Fruit fly (Drosophila melanogaster): Measurements from ENCODE around the gene Prosbeta4.

The Prosbeta4 gene

DNA sequence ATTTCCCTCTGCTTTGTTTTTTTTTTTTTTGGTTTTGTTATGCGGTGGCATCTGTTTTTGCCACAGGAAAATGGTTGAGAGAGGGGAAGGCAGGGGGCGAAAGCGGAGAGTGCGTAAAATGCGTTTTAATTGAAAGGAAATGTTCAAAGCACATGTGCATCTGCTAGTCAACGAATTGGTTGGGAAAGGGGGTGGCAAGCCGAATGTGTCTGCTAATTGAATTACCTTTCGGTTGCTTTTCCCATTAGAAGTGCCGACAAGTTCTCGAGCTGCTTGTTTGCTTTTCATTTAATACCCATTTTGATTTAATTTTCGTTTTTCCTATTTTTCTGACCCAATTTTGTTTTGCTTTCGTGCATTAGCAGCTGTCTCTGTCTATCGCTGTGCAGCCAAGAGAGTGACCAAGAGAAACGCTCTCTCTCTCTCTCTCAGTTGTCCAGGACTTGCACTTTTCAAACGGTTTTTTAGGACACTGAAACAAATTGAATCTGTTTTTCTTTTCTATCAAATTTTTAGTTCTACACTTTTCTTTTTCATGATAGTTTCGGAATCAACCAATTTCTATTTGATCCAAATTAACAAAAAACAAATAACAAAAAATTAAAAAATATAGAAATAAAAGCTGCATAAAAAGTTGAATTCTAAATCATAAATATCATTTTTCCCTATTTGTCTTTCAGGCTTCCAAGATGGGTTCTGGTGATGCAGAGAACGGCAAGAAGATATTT is 13.3 kb downstream of the Prosbeta4 start:
- TF ChIP-seq CG17806 (tag; optimal IDR thresholded peaks at IDR 0.05) (no peak), CG13204 (GFP tag; optimal IDR thresholded peaks at IDR 0.05) (no peak), rn (GFP tag; IDR thresholded peaks at IDR 0.05) (0 out of 2 replicates have a peak, but pooled peaks have one; percentile 4), CG32121 (GFP tag; IDR thresholded peaks at IDR 0.05) (peak; percentile 54), Pif1A (GFP tag; optimal IDR thresholded peaks at IDR 0.05) (no peak), CG14655 (GFP tag; optimal IDR thresholded peaks at IDR 0.05) (peak; percentile 46), CG4496 (GFP tag; IDR thresholded peaks at IDR 0.05) (0 out of 3 replicates have a peak, but pooled peaks have one; percentile 43), CG8301 (tag; optimal IDR thresholded peaks at IDR 0.05) (peak; percentile 40), CG8159 (tag; optimal IDR thresholded peaks at IDR 0.05) (no peak), CG15710 (tag; optimal IDR thresholded peaks at IDR 0.05) (no peak), gl (tag; optimal IDR thresholded peaks at IDR 0.05) (no peak), Ets98B (GFP tag; IDR thresholded peaks at IDR 0.05) (peak; percentile 37; the same call in 1 of the 2 replicates)

DNA sequence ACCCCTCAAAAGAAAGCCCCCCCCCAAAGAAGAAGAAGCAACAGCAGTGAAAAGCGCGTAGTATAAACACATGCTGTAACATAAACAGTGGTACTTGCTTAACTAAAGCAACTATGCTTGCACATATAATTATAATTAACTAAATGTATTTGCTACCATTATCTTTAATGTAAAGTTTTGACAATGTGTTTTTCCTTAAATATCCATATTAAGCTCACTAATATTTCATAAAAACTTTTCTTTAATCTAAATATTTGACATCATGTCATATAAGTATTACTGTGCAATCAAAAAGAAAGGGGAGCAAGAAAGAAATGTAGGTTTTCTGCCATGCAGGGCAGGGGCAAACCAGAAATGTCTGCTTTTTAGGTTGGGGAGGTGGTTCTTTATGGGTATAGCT is 15.2 kb downstream of the Prosbeta4 start:
- TF ChIP-seq D1 (tag; optimal IDR thresholded peaks at IDR 0.05) = no peak
- peak; percentile 63 for TF ChIP-seq CG32121 (GFP tag; IDR thresholded peaks at IDR 0.05)

DNA sequence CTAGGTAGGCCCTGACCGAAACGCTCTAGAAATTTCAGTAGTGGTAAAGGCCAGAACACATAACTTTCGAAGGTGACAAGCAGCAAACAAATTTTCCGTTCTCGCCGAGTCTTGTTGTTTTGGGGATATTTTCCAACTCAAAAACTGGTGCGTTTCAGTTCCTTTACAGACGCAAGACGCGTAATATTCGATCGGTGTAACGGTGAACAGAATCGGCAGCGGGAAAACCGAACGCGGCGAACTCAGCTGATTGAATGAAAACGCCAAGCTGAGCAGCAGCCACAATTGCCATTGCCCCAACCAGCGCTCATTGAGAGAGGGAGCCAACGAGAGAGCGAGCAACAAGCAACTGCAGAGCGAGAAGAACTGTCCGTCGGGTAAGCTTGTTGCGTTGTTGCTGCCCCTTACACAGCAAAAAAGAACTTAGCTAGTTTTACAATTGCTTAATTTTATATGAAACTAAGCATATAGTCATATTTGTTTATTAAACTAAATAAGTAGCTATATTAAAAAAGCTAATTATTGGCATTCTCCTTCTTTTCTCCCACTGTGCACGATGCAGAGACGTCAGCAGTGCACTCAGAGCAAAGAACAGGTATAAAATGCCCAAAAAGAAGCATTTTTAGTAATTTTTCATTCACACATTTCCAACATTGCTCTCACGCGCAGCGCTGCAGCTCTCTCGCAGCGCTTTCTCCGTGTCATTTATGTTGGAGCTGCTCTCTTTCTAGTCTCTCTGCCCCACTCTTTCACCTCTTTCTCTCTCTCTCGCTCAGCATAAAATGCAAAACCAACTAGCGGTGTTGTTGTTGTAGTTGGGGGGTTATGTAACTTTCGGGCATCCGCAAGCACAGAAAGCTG is 15.9 kb downstream of the Prosbeta4 start, which contains the start of the genes Cyt-c-d and CG31808:
Cyt-c-d (plus strand) TSS at position 51 of the 861 bp plus-strand sequence.
CG31808 (minus strand) TSS at position 355 of the 861 bp plus-strand sequence.
- peak; percentile 99 for TF ChIP-seq CG32121 (GFP tag; IDR thresholded peaks at IDR 0.05)
- peak; percentile 94 for TF ChIP-seq CG8159 (tag; optimal IDR thresholded peaks at IDR 0.05)
- TF ChIP-seq CG17806 (tag; optimal IDR thresholded peaks at IDR 0.05) = peak; percentile 95
- TF ChIP-seq CG8301 (tag; optimal IDR thresholded peaks at IDR 0.05) = peak; percentile 99
- peak; percentile 99 for TF ChIP-seq CG14655 (GFP tag; optimal IDR thresholded peaks at IDR 0.05)
- TF ChIP-seq Pif1B (GFP tag; optimal IDR thresholded peaks at IDR 0.05) = peak; percentile 98
- peak; percentile 95 for TF ChIP-seq CG10348 (GFP tag; IDR thresholded peaks at IDR 0.05)
- peak; percentile 97 for TF ChIP-seq rn (GFP tag; IDR thresholded peaks at IDR 0.05)
- peak; percentile 82 for TF ChIP-seq CG13204 (GFP tag; optimal IDR thresholded peaks at IDR 0.05)
- TF ChIP-seq CG4496 (GFP tag; IDR thresholded peaks at IDR 0.05) = no peak; the same call in 2 of the 3 replicates
- peak; percentile 93 for TF ChIP-seq CG34367 (tag; optimal IDR thresholded peaks at IDR 0.05)
- TF ChIP-seq EcR (GFP tag; optimal IDR thresholded peaks at IDR 0.05) = peak; percentile 32
- TF ChIP-seq CG9948 (tag; optimal IDR thresholded peaks at IDR 0.05) = peak; percentile 95
- TF ChIP-seq CG12605 (GFP tag; IDR thresholded peaks at IDR 0.05) = peak; percentile 99
- TF ChIP-seq gl (tag; optimal IDR thresholded peaks at IDR 0.05) = peak; percentile 85
- TF ChIP-seq Pif1A (GFP tag; optimal IDR thresholded peaks at IDR 0.05) = peak; percentile 98
- peak; percentile 96 for TF ChIP-seq Snoo (tag; optimal IDR thresholded peaks at IDR 0.05)
- peak; percentile 94 for TF ChIP-seq CG15710 (tag; optimal IDR thresholded peaks at IDR 0.05)
- peak; percentile 99 for TF ChIP-seq fd96Ca (GFP tag; IDR thresholded peaks at IDR 0.05)
- peak; percentile 99 for TF ChIP-seq Ets98B (GFP tag; IDR thresholded peaks at IDR 0.05)
- peak; percentile 89 for TF ChIP-seq D1 (tag; optimal IDR thresholded peaks at IDR 0.05)

DNA sequence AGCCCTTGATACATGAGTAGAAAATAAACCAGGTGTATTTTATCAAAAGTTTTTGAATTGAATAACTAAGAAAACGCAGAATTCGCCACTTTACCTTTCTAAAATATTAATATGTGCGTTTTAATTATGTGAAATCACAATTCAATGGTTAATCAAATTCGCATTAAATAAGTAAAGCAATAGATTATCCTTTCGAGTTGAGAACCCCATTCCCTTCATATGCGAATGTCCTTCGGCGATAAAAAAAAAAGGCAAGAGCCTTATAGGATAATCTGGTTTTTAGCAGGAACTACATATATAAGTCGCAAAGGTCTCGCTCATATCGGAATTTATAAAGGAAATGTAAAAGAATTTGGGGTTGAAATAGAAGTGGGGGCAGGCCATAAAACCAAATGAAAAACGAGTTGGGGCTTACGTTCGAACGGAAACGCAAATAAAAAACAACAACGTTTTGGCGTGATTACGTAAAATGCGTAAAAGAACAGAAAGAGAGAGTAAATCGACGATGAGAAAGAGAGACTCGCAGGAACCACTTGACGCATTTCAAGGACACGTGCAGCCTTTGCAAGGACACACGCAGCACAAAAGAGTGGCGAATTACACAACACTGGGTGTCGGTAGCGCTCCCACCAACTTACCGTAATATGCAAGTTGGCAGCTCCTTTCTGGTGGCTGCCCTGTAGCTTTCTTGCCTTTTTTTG is 16.6 kb downstream of the Prosbeta4 start:
- no peak for TF ChIP-seq CG15710 (tag; optimal IDR thresholded peaks at IDR 0.05)
- no peak for TF ChIP-seq CG10348 (GFP tag; IDR thresholded peaks at IDR 0.05)
- TF ChIP-seq CG8301 (tag; optimal IDR thresholded peaks at IDR 0.05) = no peak
- no peak for TF ChIP-seq rn (GFP tag; IDR thresholded peaks at IDR 0.05)
- TF ChIP-seq fd96Ca (GFP tag; IDR thresholded peaks at IDR 0.05) = no peak
- TF ChIP-seq CG13204 (GFP tag; optimal IDR thresholded peaks at IDR 0.05) = no peak
- no peak for TF ChIP-seq Ets98B (GFP tag; IDR thresholded peaks at IDR 0.05)
- no peak for TF ChIP-seq CG9948 (tag; optimal IDR thresholded peaks at IDR 0.05)

DNA sequence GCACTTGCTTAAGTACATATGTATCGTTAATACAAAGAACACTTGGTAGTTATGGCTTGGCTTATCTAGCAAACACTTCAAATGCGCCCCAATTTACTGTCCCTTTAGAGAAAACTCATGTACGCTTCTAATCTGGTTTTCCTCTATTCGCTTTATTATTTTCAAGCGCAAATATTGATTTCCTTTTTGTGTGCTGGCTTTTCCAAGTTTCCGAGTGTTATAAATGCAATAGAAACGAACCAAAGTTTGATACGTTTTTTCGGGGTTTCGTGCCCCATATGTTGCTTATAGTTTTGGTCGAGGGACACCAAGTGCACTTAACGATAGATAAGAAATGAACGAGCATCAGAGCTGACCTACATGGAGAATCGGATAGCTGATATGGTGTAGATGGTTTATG is 18.0 kb downstream of the Prosbeta4 start:
- TF ChIP-seq Ets98B (GFP tag; IDR thresholded peaks at IDR 0.05) = no peak
- no peak for TF ChIP-seq CG4496 (GFP tag; IDR thresholded peaks at IDR 0.05)
- no peak for TF ChIP-seq CG8301 (tag; optimal IDR thresholded peaks at IDR 0.05)
- TF ChIP-seq Pif1A (GFP tag; optimal IDR thresholded peaks at IDR 0.05) = no peak
- TF ChIP-seq gl (tag; optimal IDR thresholded peaks at IDR 0.05) = no peak
- no peak for TF ChIP-seq CG32121 (GFP tag; IDR thresholded peaks at IDR 0.05)
- TF ChIP-seq CG13204 (GFP tag; optimal IDR thresholded peaks at IDR 0.05) = no peak
- no peak for TF ChIP-seq CG15710 (tag; optimal IDR thresholded peaks at IDR 0.05)
- no peak for TF ChIP-seq CG17806 (tag; optimal IDR thresholded peaks at IDR 0.05)
- no peak for TF ChIP-seq fd96Ca (GFP tag; IDR thresholded peaks at IDR 0.05)
- TF ChIP-seq EcR (GFP tag; optimal IDR thresholded peaks at IDR 0.05) = no peak
- TF ChIP-seq CG34367 (tag; optimal IDR thresholded peaks at IDR 0.05) = no peak
- TF ChIP-seq CG10348 (GFP tag; IDR thresholded peaks at IDR 0.05) = no peak
- no peak for TF ChIP-seq Pif1B (GFP tag; optimal IDR thresholded peaks at IDR 0.05)
- no peak for TF ChIP-seq CG14655 (GFP tag; optimal IDR thresholded peaks at IDR 0.05)
- TF ChIP-seq Snoo (tag; optimal IDR thresholded peaks at IDR 0.05) = no peak
- TF ChIP-seq CG9948 (tag; optimal IDR thresholded peaks at IDR 0.05) = no peak
- TF ChIP-seq rn (GFP tag; IDR thresholded peaks at IDR 0.05) = no peak

All from whole organism, pupa.